Worm (Caenorhabditis elegans): ENCODE data around the gene C10A4.13.

DNA sequence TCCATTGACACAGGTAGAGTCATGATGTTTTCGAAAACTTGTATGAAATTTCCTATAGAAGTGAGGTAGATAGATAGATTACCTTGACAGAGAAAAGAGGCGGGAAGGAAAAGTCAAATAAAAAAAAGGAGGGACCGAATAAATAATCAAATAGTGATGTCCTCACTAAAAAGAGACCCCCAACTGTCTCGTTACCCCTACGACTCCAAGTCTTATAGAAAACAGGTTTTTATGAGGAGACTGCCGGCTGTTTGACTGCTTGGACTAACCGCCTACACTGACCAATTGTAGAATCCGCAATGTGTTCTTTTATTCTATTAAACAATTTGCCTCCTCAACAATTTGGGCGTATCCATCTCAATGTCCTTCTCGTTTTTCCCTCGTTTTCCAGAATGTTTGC lies 40.1 kb upstream of the C10A4.13 start, which contains the start of gene C01C10.2:
- TF ChIP-seq mab-5 (tag; optimal IDR thresholded peaks at IDR 0.05), result no peak
- TF ChIP-seq lsy-2 (tag; optimal IDR thresholded peaks at IDR 0.05), result no peak
- no peak for TF ChIP-seq elt-3 (tag; optimal IDR thresholded peaks at IDR 0.05)
- no peak for TF ChIP-seq unc-62 (GFP tag; optimal IDR thresholded peaks at IDR 0.05)
- no peak for TF ChIP-seq mls-2 (tag; optimal IDR thresholded peaks at IDR 0.05)
- TF ChIP-seq blmp-1 (tag; optimal IDR thresholded peaks at IDR 0.05), result no peak
- TF ChIP-seq ces-1 (GFP tag; optimal IDR thresholded peaks at IDR 0.05), result peak; percentile 21
- no peak for TF ChIP-seq snpc-4 (tag; optimal IDR thresholded peaks at IDR 0.05)
- TF ChIP-seq ztf-11 (tag; optimal IDR thresholded peaks at IDR 0.05), result no peak
- TF ChIP-seq unc-120 (tag; optimal IDR thresholded peaks at IDR 0.05; ENCODE audit: poor library complexity, severe bottlenecking), result no peak
- no peak for TF ChIP-seq elt-1 (tag; optimal IDR thresholded peaks at IDR 0.05; ENCODE audit: borderline replicate concordance, insufficient read depth)
- TF ChIP-seq pha-4 (tag; optimal IDR thresholded peaks at IDR 0.05), result no peak
- TF ChIP-seq nhr-12 (tag; optimal IDR thresholded peaks at IDR 0.05), result no peak

Data from whole organism, mixed stage, embryonic.